Worm (Caenorhabditis elegans): ENCODE measurements around the gene F44A6.4.

The F44A6.4 gene

DNA sequence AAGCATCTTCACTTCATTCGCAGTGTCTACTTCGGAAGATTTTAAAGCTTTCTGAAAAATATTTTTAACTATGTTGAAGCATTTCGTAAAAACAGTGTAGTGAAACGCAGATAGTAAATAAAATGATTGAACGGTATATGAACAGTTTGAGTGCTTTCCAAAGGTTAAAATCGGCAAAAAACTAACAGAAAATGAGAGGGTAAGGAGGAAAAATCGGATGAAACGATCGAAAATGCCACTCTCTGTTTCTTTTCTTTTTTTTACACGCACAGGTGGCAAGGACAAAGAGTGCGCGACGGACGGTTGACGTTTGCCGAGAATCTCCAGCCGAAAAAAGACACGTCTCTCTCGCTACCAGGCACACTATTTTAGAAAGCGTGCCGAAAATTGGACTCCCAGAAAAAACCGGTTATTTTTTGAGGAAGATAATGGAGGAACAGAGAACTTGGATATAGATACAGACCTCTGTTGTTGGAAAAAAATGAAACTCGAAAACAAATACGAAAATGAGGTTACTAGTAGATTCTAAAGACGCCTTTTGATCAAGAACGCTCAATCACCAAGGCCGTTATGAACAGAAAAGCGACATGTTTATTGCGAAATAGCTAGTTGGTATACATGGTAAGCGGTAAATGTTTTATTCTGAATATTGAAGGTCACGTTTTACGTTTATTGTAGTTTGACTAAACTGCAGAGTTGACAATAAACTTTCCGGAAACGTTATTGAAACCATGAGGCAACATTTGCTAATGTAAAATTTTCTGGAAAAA is 20.8 kb downstream of the F44A6.4 start, which contains the start of gene myrf-2:
myrf-2 (minus strand) TSS at position 51 of the 770 bp plus-strand sequence.
- TF ChIP-seq mdl-1 (tag; optimal IDR thresholded peaks at IDR 0.05) (peak in 1 of 2 experiments; percentile 36), nhr-48 (tag; optimal IDR thresholded peaks at IDR 0.05) (peak; percentile 20), unc-62 (GFP tag; optimal IDR thresholded peaks at IDR 0.05 in 1 of 2) (peak in 1 of 2 experiments; percentile 52), unc-62 (tag; optimal IDR thresholded peaks at IDR 0.05) (no peak), egl-43 (GFP tag; IDR thresholded peaks at IDR 0.05) (no peak), nhr-11 (tag; optimal IDR thresholded peaks at IDR 0.05) (no peak), nhr-28 (tag; optimal IDR thresholded peaks at IDR 0.05) (peak; percentile 48), hlh-11 (tag; optimal IDR thresholded peaks at IDR 0.05) (peak; percentile 58), mxl-3 (GFP tag; optimal IDR thresholded peaks at IDR 0.05) (peak; percentile 58), mep-1 (tag; optimal IDR thresholded peaks at IDR 0.05) (peak; percentile 9), dmd-9 (GFP tag; IDR thresholded peaks at IDR 0.05) (no peak)

DNA sequence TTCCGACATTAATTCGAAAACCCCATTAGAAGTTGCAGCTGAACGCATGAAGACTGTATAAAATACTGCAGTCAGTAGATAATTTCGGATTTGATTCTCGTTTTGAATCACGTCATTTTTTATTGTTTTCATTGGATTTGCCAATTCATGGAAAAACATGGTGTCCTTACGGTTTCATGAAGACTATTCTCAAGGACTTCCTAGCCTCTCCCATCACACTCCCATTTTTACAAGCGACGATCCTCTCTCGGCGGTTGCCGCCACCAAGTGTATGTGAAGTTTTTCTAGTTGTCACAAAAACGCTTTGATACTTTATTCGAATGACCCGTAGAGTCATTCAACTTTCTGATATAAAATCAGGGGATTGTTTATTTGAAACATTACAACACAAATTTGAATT is 25.5 kb downstream of the F44A6.4 start:
- TF ChIP-seq aha-1 (tag) (peak; percentile 91), rbr-2 (tag; optimal IDR thresholded peaks at IDR 0.05) (no peak), nhr-28 (tag; optimal IDR thresholded peaks at IDR 0.05) (peak; percentile 31), zfp-3 (GFP tag; conservative IDR thresholded peaks at IDR 0.05) (no peak), hmg-1.1 (GFP tag; IDR thresholded peaks at IDR 0.05) (no peak), nhr-25 (tag; optimal IDR thresholded peaks at IDR 0.05; ENCODE audit: borderline replicate concordance, insufficient read depth) (peak; percentile 5)

DNA sequence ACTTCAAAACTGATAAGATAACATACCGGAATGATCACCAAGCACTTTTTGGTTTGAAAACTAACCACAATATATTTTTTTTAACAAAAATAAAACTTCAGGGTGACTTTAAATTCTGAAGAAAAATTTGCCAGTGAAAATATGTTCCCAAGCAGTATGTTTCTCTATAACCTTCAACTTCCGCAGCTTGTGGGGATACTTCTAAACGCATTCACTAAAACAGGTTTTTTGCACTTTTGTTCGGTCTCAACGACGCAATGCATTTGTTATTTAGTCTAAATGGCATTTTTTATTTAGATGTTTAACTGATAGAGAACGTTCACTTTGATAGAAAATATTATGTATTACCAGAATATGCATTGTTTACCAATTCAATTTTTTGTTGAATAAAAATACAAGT is 26.1 kb downstream of the F44A6.4 start:
- TF ChIP-seq nhr-48 (tag; optimal IDR thresholded peaks at IDR 0.05) = no peak
- no peak for TF ChIP-seq ama-1 (optimal IDR thresholded peaks at IDR 0.05)
- TF ChIP-seq nhr-111 (GFP tag; optimal IDR thresholded peaks at IDR 0.05) = no peak
- TF ChIP-seq lir-3 (tag; optimal IDR thresholded peaks at IDR 0.05) = no peak
- no peak for TF ChIP-seq nhr-42 (GFP tag; IDR thresholded peaks at IDR 0.05)
- no peak for TF ChIP-seq snpc-1.2 (GFP tag; IDR thresholded peaks at IDR 0.05)
- no peak for TF ChIP-seq tag-97 (GFP tag; IDR thresholded peaks at IDR 0.05)
- no peak for TF ChIP-seq unc-130 (GFP tag; optimal IDR thresholded peaks at IDR 0.05)
- TF ChIP-seq mxl-2 (GFP tag; conservative IDR thresholded peaks at IDR 0.05) = no peak
- no peak for TF ChIP-seq Y48G9A.11 (GFP tag; IDR thresholded peaks at IDR 0.05)
- no peak for TF ChIP-seq ceh-44 (GFP tag; IDR thresholded peaks at IDR 0.05)
- TF ChIP-seq daf-12 (tag; optimal IDR thresholded peaks at IDR 0.05) = no peak
- no peak for TF ChIP-seq hmg-1.1 (GFP tag; IDR thresholded peaks at IDR 0.05)
- no peak for TF ChIP-seq F10B5.3 (tag; optimal IDR thresholded peaks at IDR 0.05)

DNA sequence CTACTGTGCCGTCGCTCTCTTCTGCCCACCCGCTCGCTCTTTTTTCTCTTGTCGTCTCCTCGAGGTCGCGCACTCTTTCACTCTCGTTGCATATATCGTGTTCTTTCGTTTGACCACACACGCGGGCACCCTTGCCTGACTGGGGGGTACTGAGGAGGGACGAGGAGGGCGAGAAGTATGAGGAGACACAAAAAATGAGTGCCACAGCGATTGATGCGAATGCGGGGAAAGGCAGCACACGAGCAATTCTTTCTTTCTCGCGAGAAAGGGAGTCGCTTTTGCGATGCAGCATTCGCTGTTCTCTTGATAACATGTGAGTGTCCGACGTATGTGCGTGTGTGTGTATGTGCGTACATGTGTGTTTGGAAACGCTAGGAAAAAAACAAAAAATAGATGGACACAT is 26.8 kb downstream of the F44A6.4 start:
- TF ChIP-seq F49E8.2 (tag; optimal IDR thresholded peaks at IDR 0.05; ENCODE audit: borderline replicate concordance) (no peak), ceh-32 (tag; optimal IDR thresholded peaks at IDR 0.05; ENCODE audit: poor library complexity) (no peak), vab-7 (GFP tag; IDR thresholded peaks at IDR 0.05) (no peak), pqm-1 (tag; optimal IDR thresholded peaks at IDR 0.05) (peak; percentile 20), unc-62 (GFP tag; optimal IDR thresholded peaks at IDR 0.05 in 1 of 2) (peak in 1 of 2 experiments; percentile 100), unc-62 (tag; optimal IDR thresholded peaks at IDR 0.05) (no peak), lin-29 (GFP tag; IDR thresholded peaks at IDR 0.05) (no peak), mdt-29 (GFP tag; IDR thresholded peaks at IDR 0.05) (no peak), zfp-3 (GFP tag; conservative IDR thresholded peaks at IDR 0.05) (no peak), jun-1 (tag; optimal IDR thresholded peaks at IDR 0.05) (peak; percentile 13), arid-1 (GFP tag; conservative IDR thresholded peaks at IDR 0.05) (0 out of 2 replicates have a peak, but pooled peaks have one; percentile 6), fkh-10 (GFP tag; optimal IDR thresholded peaks at IDR 0.05) (peak; percentile 58), tag-97 (GFP tag; IDR thresholded peaks at IDR 0.05) (no peak), egl-43 (GFP tag; IDR thresholded peaks at IDR 0.05) (peak; percentile 77; the same call in 1 of the 2 replicates), zag-1 (tag; optimal IDR thresholded peaks at IDR 0.05) (no peak), F10B5.3 (tag; optimal IDR thresholded peaks at IDR 0.05) (peak; percentile 8), nhr-77 (tag; optimal IDR thresholded peaks at IDR 0.05) (peak; percentile 64), nhr-42 (GFP tag; IDR thresholded peaks at IDR 0.05) (peak; percentile 55; the same call in 1 of the 2 replicates), lin-15B (tag; optimal IDR thresholded peaks at IDR 0.05) (no peak), hmg-1.1 (GFP tag; IDR thresholded peaks at IDR 0.05) (peak; percentile 91), lin-13 (GFP tag; optimal IDR thresholded peaks at IDR 0.05) (peak; percentile 26), egl-27 (tag; optimal IDR thresholded peaks at IDR 0.05) (no peak), rbr-2 (tag; optimal IDR thresholded peaks at IDR 0.05) (peak; percentile 92), dmd-8 (GFP tag; IDR thresholded peaks at IDR 0.05) (no peak), mdl-1 (tag; optimal IDR thresholded peaks at IDR 0.05) (peak; percentile 93 to 97), Y48G9A.11 (GFP tag; IDR thresholded peaks at IDR 0.05) (no peak), daf-12 (tag; optimal IDR thresholded peaks at IDR 0.05) (no peak)
